Fruit fly (Drosophila melanogaster) whole organism, embryonic: ENCODE results near the gene Glut3.

Experiments used
- Asciz ChIP-seq: fragments of 200-800 bp; sonication (Bioruptor generic); optimal IDR thresholded peaks from 2 replicates; lab custom pipeline; 2017; ENCODE audit warnings: missing biosample characterization, mild to moderate bottlenecking, missing genetic modification characterization, missing genetic modification reagents
- B-H2 ChIP-seq: fragments of 200-800 bp; sonication (Bioruptor generic); optimal IDR thresholded peaks from 2 replicates; lab custom pipeline; 2018; ENCODE audit warnings: missing biosample characterization, mild to moderate bottlenecking, missing genetic modification characterization
- Bdp1 ChIP-seq: fragments of 200-800 bp; sonication (Bioruptor generic); optimal IDR thresholded peaks from 3 replicates; lab custom pipeline; 2016; ENCODE audit warnings: missing biosample characterization, missing genetic modification characterization
- Bteb2 ChIP-seq: fragments of 200-800 bp; sonication (Bioruptor generic); optimal IDR thresholded peaks from 2 replicates; lab custom pipeline; 2016; ENCODE audit warnings: missing biosample characterization, missing genetic modification characterization
- CG10209 ChIP-seq: fragments of 200-800 bp; sonication (Bioruptor generic); optimal IDR thresholded peaks from 3 replicates; lab custom pipeline; 2017; ENCODE audit warnings: missing biosample characterization, mild to moderate bottlenecking, missing genetic modification characterization, missing genetic modification reagents
- CG1024 ChIP-seq: fragments of 200-800 bp; sonication (Bioruptor generic); IDR thresholded peaks from 2 replicates; pipeline ENCODE4 v1.3.6; 2022; ENCODE audit warnings: missing biosample characterization, missing genetic modification characterization
- CG10979 ChIP-seq: fragments of 200-800 bp; sonication (Bioruptor generic); optimal IDR thresholded peaks from 2 replicates; lab custom pipeline; 2018; ENCODE audit warnings: missing biosample characterization, mild to moderate bottlenecking, missing genetic modification characterization, moderate library complexity
- CG11723 ChIP-seq: fragments of 200-800 bp; sonication (Bioruptor generic); optimal IDR thresholded peaks from 2 replicates; lab custom pipeline; 2017; ENCODE audit warnings: missing biosample characterization, mild to moderate bottlenecking, missing genetic modification characterization
- CG12104 ChIP-seq: fragments of 200-800 bp; sonication (Bioruptor generic); optimal IDR thresholded peaks from 3 replicates; lab custom pipeline; 2016; ENCODE audit warnings: missing biosample characterization, missing genetic modification characterization
- CG1233 ChIP-seq: fragments of 200-800 bp; sonication (Bioruptor generic); optimal IDR thresholded peaks from 4 replicates; lab custom pipeline; 2018; ENCODE audit warnings: missing biosample characterization, mild to moderate bottlenecking, missing genetic modification characterization
- CG12659 ChIP-seq: fragments of 200-800 bp; sonication (Bioruptor generic); optimal IDR thresholded peaks from 3 replicates; lab custom pipeline; 2017; ENCODE audit warnings: mild to moderate bottlenecking, missing biosample characterization, missing genetic modification reagents, missing genetic modification characterization
- CG15479 ChIP-seq: fragments of 200-800 bp; sonication (Bioruptor generic); optimal IDR thresholded peaks from 3 replicates; lab custom pipeline; 2019; ENCODE audit warnings: missing biosample characterization, mild to moderate bottlenecking, missing genetic modification characterization, moderate library complexity
- CG16815 ChIP-seq: fragments of 200-800 bp; sonication (Bioruptor generic); optimal IDR thresholded peaks from 3 replicates; lab custom pipeline; 2017; ENCODE audit warnings: missing biosample characterization, mild to moderate bottlenecking, missing genetic modification characterization
- CG17186 ChIP-seq: fragments of 200-800 bp; sonication (Bioruptor generic); optimal IDR thresholded peaks from 3 replicates; lab custom pipeline; 2017; ENCODE audit warnings: missing biosample characterization, missing genetic modification reagents, missing genetic modification characterization
- CG17829 ChIP-seq: fragments of 200-800 bp; optimal IDR thresholded peaks from 2 replicates; lab custom pipeline; 2019; ENCODE audit warnings: missing biosample characterization, mild to moderate bottlenecking, missing genetic modification characterization, moderate library complexity
- CG2712 ChIP-seq: fragments of 200-800 bp; optimal IDR thresholded peaks from 3 replicates; lab custom pipeline; 2019; ENCODE audit warnings: missing biosample characterization, mild to moderate bottlenecking, missing genetic modification characterization, moderate library complexity
- CG30431 ChIP-seq: fragments of 200-800 bp; sonication (Bioruptor generic); optimal IDR thresholded peaks from 2 replicates; lab custom pipeline; 2017; ENCODE audit warnings: missing biosample characterization, missing genetic modification characterization
- CG32772 ChIP-seq: fragments of 200-800 bp; sonication (Bioruptor generic); IDR thresholded peaks from 2 replicates; pipeline ENCODE4 v1.3.6; 2022; ENCODE audit warnings: missing biosample characterization, missing genetic modification characterization
- CG3281 ChIP-seq: fragments of 200-800 bp; sonication (Bioruptor generic); optimal IDR thresholded peaks from 3 replicates; lab custom pipeline; 2017; ENCODE audit warnings: missing biosample characterization, mild to moderate bottlenecking, missing genetic modification characterization
- CG3407 ChIP-seq: fragments of 200-800 bp; sonication (Bioruptor generic); optimal IDR thresholded peaks from 2 replicates; lab custom pipeline; 2018; ENCODE audit warnings: missing biosample characterization, mild to moderate bottlenecking, missing genetic modification characterization
- CG4404 ChIP-seq: fragments of 200-800 bp; sonication (Bioruptor generic); IDR thresholded peaks from 2 replicates; pipeline ENCODE4 v1.3.6; 2022; ENCODE audit warnings: missing biosample characterization, missing genetic modification characterization
- CG4424 ChIP-seq: fragments of 200-800 bp; sonication (Bioruptor generic); optimal IDR thresholded peaks from 3 replicates; lab custom pipeline; 2016; ENCODE audit warnings: missing biosample characterization, missing genetic modification characterization
- CG8359 ChIP-seq: fragments of 200-800 bp; sonication (Bioruptor generic); optimal IDR thresholded peaks from 2 replicates; lab custom pipeline; 2017; ENCODE audit warnings: missing biosample characterization, mild to moderate bottlenecking, missing genetic modification characterization, borderline replicate concordance
- CG9609 ChIP-seq: fragments of 200-800 bp; sonication (Bioruptor generic); optimal IDR thresholded peaks from 3 replicates; lab custom pipeline; 2016; ENCODE audit warnings: missing biosample characterization, missing genetic modification characterization
- CrebB ChIP-seq: fragments of 200-800 bp; sonication (Bioruptor generic); optimal IDR thresholded peaks from 3 replicates; lab custom pipeline; 2018; ENCODE audit warnings: missing biosample characterization, mild to moderate bottlenecking, missing genetic modification characterization
- D ChIP-seq, 2 experiments: fragments of 200-800 bp in 1 of 2; fragments of >200 bp in 1 of 2; sonication (Bioruptor generic) in 1 of 2; optimal IDR thresholded peaks; 2 replicates in 1 of 2; 3 replicates in 1 of 2; lab custom pipeline; 2017; ENCODE audit warnings: mild to moderate bottlenecking in 1 of 2, missing biosample characterization in 1 of 2, missing genetic modification characterization in 1 of 2, missing genetic modification reagents in 1 of 2
- Fer1 ChIP-seq: fragments of 200-800 bp; sonication (Bioruptor generic); optimal IDR thresholded peaks from 2 replicates; lab custom pipeline; 2017; ENCODE audit warnings: missing biosample characterization, mild to moderate bottlenecking, missing genetic modification characterization
- Fer3 ChIP-seq: fragments of 200-800 bp; sonication (Bioruptor generic); optimal IDR thresholded peaks from 2 replicates; lab custom pipeline; 2018; ENCODE audit warnings: missing biosample characterization, mild to moderate bottlenecking, missing genetic modification characterization, moderate library complexity
- MESR4 ChIP-seq: fragments of 200-800 bp; sonication (Bioruptor generic); optimal IDR thresholded peaks from 2 replicates; lab custom pipeline; 2018; ENCODE audit warnings: missing biosample characterization, mild to moderate bottlenecking, missing genetic modification characterization, moderate library complexity
- Pdp1 ChIP-seq, 2 experiments: fragments of 200-800 bp; sonication (Bioruptor generic); optimal IDR thresholded peaks; 3 replicates each; lab custom pipeline; 2016; ENCODE audit warnings: missing biosample characterization in 2 of 2, missing genetic modification characterization in 2 of 2, mild to moderate bottlenecking in 1 of 2, moderate library complexity in 1 of 2
- Xbp1 ChIP-seq: fragments of 200-800 bp; sonication (Bioruptor generic); optimal IDR thresholded peaks from 3 replicates; lab custom pipeline; 2016; ENCODE audit warnings: missing biosample characterization, mild to moderate bottlenecking, missing genetic modification characterization
- cato ChIP-seq: fragments of 200-800 bp; sonication (Bioruptor generic); optimal IDR thresholded peaks from 2 replicates; lab custom pipeline; 2016; ENCODE audit warnings: missing biosample characterization, missing genetic modification characterization, borderline replicate concordance
- chif ChIP-seq, 2 experiments: fragments of 200-800 bp; sonication (Bioruptor generic); optimal IDR thresholded peaks; 3 replicates each; lab custom pipeline; 2016; ENCODE audit warnings: missing biosample characterization in 2 of 2, missing genetic modification characterization in 2 of 2
- emc ChIP-seq: fragments of 200-800 bp; sonication (Bioruptor generic); optimal IDR thresholded peaks from 2 replicates; lab custom pipeline; 2016; ENCODE audit warnings: missing biosample characterization, missing genetic modification characterization
- fd64A ChIP-seq: fragments of 200-800 bp; sonication (Bioruptor generic); optimal IDR thresholded peaks from 3 replicates; lab custom pipeline; 2018; ENCODE audit warnings: missing biosample characterization, mild to moderate bottlenecking, missing genetic modification characterization
- fru ChIP-seq: fragments of >200 bp; optimal IDR thresholded peaks from 2 replicates; lab custom pipeline; 2017
- gcm2 ChIP-seq: fragments of 200-800 bp; sonication (Bioruptor generic); optimal IDR thresholded peaks from 2 replicates; lab custom pipeline; 2016; ENCODE audit warnings: missing biosample characterization, missing genetic modification characterization
- hkb ChIP-seq, 2 experiments: fragments of 200-800 bp in 1 of 2; fragments of >200 bp in 1 of 2; sonication (Bioruptor generic) in 1 of 2; IDR thresholded peaks in 1 of 2; optimal IDR thresholded peaks in 1 of 2; 2 replicates each; pipeline versions ENCODE4 v1.3.6 to Lab custom; 2017 to 2022; ENCODE audit warnings: missing biosample characterization in 1 of 2, missing genetic modification characterization in 1 of 2
- ind ChIP-seq: fragments of 200-800 bp; sonication (Bioruptor generic); optimal IDR thresholded peaks from 3 replicates; lab custom pipeline; 2016; ENCODE audit warnings: missing biosample characterization, missing genetic modification characterization
- lilli ChIP-seq: fragments of 200-800 bp; sonication (Bioruptor generic); optimal IDR thresholded peaks from 3 replicates; lab custom pipeline; 2016; ENCODE audit warnings: missing biosample characterization, missing genetic modification characterization
- lola ChIP-seq, 3 experiments: fragments of >200 bp in 2 of 3; fragments of 200-800 bp in 1 of 3; sonication (Bioruptor generic) in 1 of 3; optimal IDR thresholded peaks; 2 replicates each; lab custom pipeline; 2017 to 2019; ENCODE audit warnings: missing biosample characterization in 3 of 3, missing genetic modification characterization in 3 of 3, mild to moderate bottlenecking in 1 of 3, moderate library complexity in 1 of 3
- onecut ChIP-seq: fragments of 200-800 bp; sonication (Bioruptor generic); IDR thresholded peaks from 2 replicates; pipeline ENCODE4 v1.3.6; 2022; ENCODE audit warnings: missing biosample characterization, missing genetic modification characterization
- salm ChIP-seq: fragments of 200-800 bp; sonication (Bioruptor generic); optimal IDR thresholded peaks from 2 replicates; lab custom pipeline; 2018; ENCODE audit warnings: missing biosample characterization, mild to moderate bottlenecking, missing genetic modification characterization
- schlank ChIP-seq: fragments of 200-800 bp; sonication (Bioruptor generic); optimal IDR thresholded peaks from 2 replicates; lab custom pipeline; 2018; ENCODE audit warnings: missing biosample characterization, mild to moderate bottlenecking, missing genetic modification characterization
- slou ChIP-seq: fragments of 200-800 bp; sonication (Bioruptor generic); optimal IDR thresholded peaks from 3 replicates; lab custom pipeline; 2016; ENCODE audit warnings: missing biosample characterization, missing genetic modification characterization
- sob ChIP-seq: fragments of 200-800 bp; sonication (Bioruptor generic); IDR thresholded peaks from 2 replicates; pipeline ENCODE4 v1.3.6; 2022; ENCODE audit warnings: missing biosample characterization, missing genetic modification characterization
- stc ChIP-seq: fragments of 200-800 bp; sonication (Bioruptor generic); IDR thresholded peaks from 2 replicates; pipeline ENCODE4 v1.3.6; 2022; ENCODE audit warnings: missing biosample characterization, missing genetic modification characterization

Glut3 gene

dm6 chr3R:16771572-16772425 lies 16.3 kb upstream of the Glut3 start (continued):
- peak; percentile 11 for TF ChIP-seq CG3281 (GFP tag; lab: Kevin White, UChicago)
- TF ChIP-seq ind, result peak; percentile 28
- TF ChIP-seq Asciz (GFP tag; lab: Kevin White, UChicago), result peak; percentile 42
- TF ChIP-seq stc (GFP tag; lab: Robert Waterston, UW), result no peak
- no peak for TF ChIP-seq gcm2 (GFP tag; lab: Kevin White, UChicago)
- TF ChIP-seq emc, result no peak
- no peak for TF ChIP-seq B-H2 (GFP tag; lab: Kevin White, UChicago)
- peak; percentile 34 for TF ChIP-seq CG16815 (GFP tag; lab: Kevin White, UChicago)
- no peak for TF ChIP-seq Bteb2 (GFP tag; lab: Kevin White, UChicago)
- peak; percentile 34 for TF ChIP-seq CG10209 (GFP tag; lab: Kevin White, UChicago)
- peak; percentile 99 for TF ChIP-seq CG15479
- TF ChIP-seq schlank (tag; lab: Kevin White, UChicago), result no peak
- no peak for TF ChIP-seq Bdp1 (GFP tag; lab: Kevin White, UChicago)
- no peak for TF ChIP-seq CG12104 (GFP tag; lab: Kevin White, UChicago)
- TF ChIP-seq CG9609, result no peak
- no peak for TF ChIP-seq Fer1 (GFP tag; lab: Kevin White, UChicago)
- TF ChIP-seq CG8359 (GFP tag; lab: Kevin White, UChicago), result peak; percentile 29
- no peak for TF ChIP-seq sob (GFP tag; lab: Robert Waterston, UW)
- TF ChIP-seq salm (tag; lab: Kevin White, UChicago), result peak; percentile 4
- TF ChIP-seq CG32772 (GFP tag; lab: Robert Waterston, UW), result peak; percentile 42
- peak; percentile 33 for TF ChIP-seq CG30431 (GFP tag; lab: Kevin White, UChicago)
- TF ChIP-seq CrebB (tag; lab: Kevin White, UChicago), result no peak
- no peak for TF ChIP-seq fd64A (GFP tag; lab: Kevin White, UChicago)
- peak; percentile 21; the same call in 1 of the 2 replicates for TF ChIP-seq onecut (GFP tag; lab: Robert Waterston, UW)
- no peak for TF ChIP-seq CG17186 (GFP tag; lab: Kevin White, UChicago)
- no peak for TF ChIP-seq D (optimal IDR thresholded peaks at IDR 0.05; lab: Kevin White, UChicago)
- TF ChIP-seq D (GFP tag; optimal IDR thresholded peaks at IDR 0.05; lab: Kevin White, UChicago), result peak; percentile 36
- no peak for TF ChIP-seq MESR4 (GFP tag; lab: Kevin White, UChicago)
- no peak for TF ChIP-seq hkb (optimal IDR thresholded peaks at IDR 0.05; lab: Kevin White, UChicago)
- peak; percentile 52; the same call in 1 of the 2 replicates for TF ChIP-seq hkb (GFP tag; IDR thresholded peaks at IDR 0.05; lab: Robert Waterston, UW)
- TF ChIP-seq CG3407 (GFP tag; lab: Kevin White, UChicago), result peak; percentile 16
- TF ChIP-seq CG1233, result peak; percentile 62
- peak; percentile 8 for TF ChIP-seq lilli (GFP tag; lab: Kevin White, UChicago)
- no peak for TF ChIP-seq Xbp1 (GFP tag; lab: Kevin White, UChicago)
- TF ChIP-seq cato (GFP tag; lab: Kevin White, UChicago), result no peak
- peak in 1 of 3 experiments; percentile 81 for TF ChIP-seq lola (GFP tag; optimal IDR thresholded peaks at IDR 0.05; lab: Kevin White, UChicago)
- no peak for TF ChIP-seq fru (lab: Kevin White, UChicago)
- TF ChIP-seq chif (GFP tag; optimal IDR thresholded peaks at IDR 0.05; lab: Kevin White, UChicago), result no peak
- peak; percentile 10 for TF ChIP-seq CG12659 (GFP tag; lab: Kevin White, UChicago)
- TF ChIP-seq CG1024, result no peak
- no peak for TF ChIP-seq CG11723 (GFP tag; lab: Kevin White, UChicago)
- TF ChIP-seq Pdp1 (GFP tag; optimal IDR thresholded peaks at IDR 0.05; lab: Kevin White, UChicago), result no peak
- TF ChIP-seq CG10979 (tag; lab: Kevin White, UChicago), result peak; percentile 84
- peak; percentile 73 for TF ChIP-seq CG4404 (GFP tag; lab: Robert Waterston, UW)
- peak; percentile 77 for TF ChIP-seq CG17829 (tag; lab: Kevin White, UChicago)
- peak; percentile 23 for TF ChIP-seq Fer3 (tag; lab: Kevin White, UChicago)
- TF ChIP-seq slou (GFP tag; lab: Kevin White, UChicago), result no peak
- TF ChIP-seq CG2712 (tag; lab: Kevin White, UChicago), result peak; percentile 88
- peak; percentile 63 for TF ChIP-seq CG4424 (GFP tag; lab: Kevin White, UChicago)
